Worm (Caenorhabditis elegans) whole organism, L4 larva: ENCODE measurements around the gene C33F10.11.

Source experiments
- ces-1 ChIP-seq: fragments of 150-350 bp; sonication (generic microtip); optimal IDR thresholded peaks from 4 replicates; lab custom pipeline; 2014; ENCODE audit warnings: missing biosample characterization, missing genetic modification reagents, missing genetic modification characterization
- snpc-4 ChIP-seq: fragments of 150-350 bp; optimal IDR thresholded peaks from 2 replicates; lab custom pipeline; 2014; ENCODE audit warnings: missing biosample characterization, missing genetic modification characterization

DNA sequence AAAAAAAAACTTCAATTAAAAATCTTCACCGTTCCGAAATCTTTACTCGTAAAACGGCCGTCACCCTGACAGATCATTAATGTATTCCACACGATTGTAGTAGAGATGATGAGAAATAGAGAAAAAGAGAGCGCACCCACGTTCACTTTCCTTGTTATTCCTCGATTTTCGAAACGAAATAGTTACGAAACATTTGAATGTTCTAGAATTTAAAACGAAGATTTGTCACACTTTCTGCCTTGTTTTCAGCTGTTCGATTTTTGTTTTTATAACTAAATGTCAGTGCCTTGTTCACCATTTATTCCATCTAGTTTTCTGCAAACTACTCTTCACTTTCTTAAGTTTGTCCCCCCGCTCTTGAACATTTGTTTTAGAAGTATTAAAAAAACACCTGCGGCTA, 20.1 kb upstream of the C33F10.11 start:
- TF ChIP-seq ces-1 (GFP tag; lab: Kevin White, UChicago) (no peak), snpc-4 (no peak)
